Worm (Caenorhabditis elegans): ENCODE data around the gene cpz-2.
A peak's percentile ranks its signal among the peaks of the same experiment; 100 is the strongest.

Gene cpz-2

ce11 chrV:13375861-13376260 is 5.1 kb upstream of the cpz-2 start:
- peak; percentile 89 for TF ChIP-seq aha-1 (tag)
- peak; percentile 84 for TF ChIP-seq nhr-25 (tag; optimal IDR thresholded peaks at IDR 0.05; ENCODE audit: borderline replicate concordance, insufficient read depth)
- TF ChIP-seq Y5F2A.4 (GFP tag; optimal IDR thresholded peaks at IDR 0.05): no peak
- peak; percentile 17 for TF ChIP-seq mep-1 (tag; optimal IDR thresholded peaks at IDR 0.05)
- no peak for TF ChIP-seq ceh-32 (tag; optimal IDR thresholded peaks at IDR 0.05; ENCODE audit: poor library complexity)
- TF ChIP-seq mes-2 (tag; optimal IDR thresholded peaks at IDR 0.05; ENCODE audit: poor library complexity, severe bottlenecking): peak; percentile 18
- no peak for TF ChIP-seq lin-1 (GFP tag; IDR thresholded peaks at IDR 0.05)
- no peak for TF ChIP-seq nhr-237 (tag; optimal IDR thresholded peaks at IDR 0.05)
- no peak for TF ChIP-seq ZK546.5 (tag; optimal IDR thresholded peaks at IDR 0.05)

ce11 chrV:13377130-13377529 is 3.9 kb upstream of the cpz-2 start:
- TF ChIP-seq nhr-77 (tag; optimal IDR thresholded peaks at IDR 0.05) (peak; percentile 79), hlh-11 (tag; optimal IDR thresholded peaks at IDR 0.05) (peak; percentile 85), tag-97 (GFP tag; IDR thresholded peaks at IDR 0.05) (no peak), nhr-102 (tag; optimal IDR thresholded peaks at IDR 0.05) (peak; percentile 52), dve-1 (tag; optimal IDR thresholded peaks at IDR 0.05; ENCODE audit: insufficient read depth) (peak; percentile 97), nhr-6 (tag; optimal IDR thresholded peaks at IDR 0.05) (peak; percentile 65), ztf-7 (tag; optimal IDR thresholded peaks at IDR 0.05) (no peak), dmd-6 (GFP tag; IDR thresholded peaks at IDR 0.05) (peak; percentile 89), php-3 (GFP tag; IDR thresholded peaks at IDR 0.05) (peak; percentile 71), egl-27 (tag; optimal IDR thresholded peaks at IDR 0.05) (no peak), madf-9 (GFP tag; conservative IDR thresholded peaks at IDR 0.05) (no peak), T26A8.4 (GFP tag; IDR thresholded peaks at IDR 0.05) (no peak), duxl-1 (tag; optimal IDR thresholded peaks at IDR 0.05; ENCODE audit: poor library complexity) (no peak), cey-2 (tag; optimal IDR thresholded peaks at IDR 0.05; ENCODE audit: borderline replicate concordance, insufficient read depth) (peak; percentile 50), saeg-2 (GFP tag; IDR thresholded peaks at IDR 0.05) (0 out of 2 replicates have a peak, but pooled peaks have one; percentile 20), dpl-1 (GFP tag; optimal IDR thresholded peaks at IDR 0.05) (no peak), hlh-30 (tag; optimal IDR thresholded peaks at IDR 0.05; ENCODE audit: insufficient read depth) (peak; percentile 69), ceh-20 (GFP tag; IDR thresholded peaks at IDR 0.05) (no peak), F10B5.3 (tag; optimal IDR thresholded peaks at IDR 0.05) (no peak), nhr-28 (tag; optimal IDR thresholded peaks at IDR 0.05) (peak; percentile 62), ceh-82 (tag; optimal IDR thresholded peaks at IDR 0.05) (no peak), nhr-41 (GFP tag; IDR thresholded peaks at IDR 0.05) (0 out of 2 replicates have a peak, but pooled peaks have one; percentile 13), tra-1 (GFP tag; IDR thresholded peaks at IDR 0.05) (0 out of 2 replicates have a peak, but pooled peaks have one; percentile 44), mdl-1 (tag; optimal IDR thresholded peaks at IDR 0.05) (peak in 1 of 2 experiments; percentile 26), lin-15B (tag; optimal IDR thresholded peaks at IDR 0.05) (no peak), mep-1 (tag; optimal IDR thresholded peaks at IDR 0.05) (peak; percentile 66), R02D3.7 (tag; optimal IDR thresholded peaks at IDR 0.05) (no peak), daf-16 (GFP tag; optimal IDR thresholded peaks at IDR 0.05) (peak in 1 of 2 experiments; percentile 38), daf-16 (tag; optimal IDR thresholded peaks at IDR 0.05) (peak; percentile 93), hif-1 (tag; optimal IDR thresholded peaks at IDR 0.05) (peak in 1 of 2 experiments; percentile 27), pqm-1 (tag; optimal IDR thresholded peaks at IDR 0.05) (peak; percentile 52), T20F7.1 (GFP tag; optimal IDR thresholded peaks at IDR 0.05) (peak; percentile 41), lsy-2 (tag; optimal IDR thresholded peaks at IDR 0.05) (peak in 1 of 2 experiments; percentile 26), mdt-29 (GFP tag; IDR thresholded peaks at IDR 0.05) (0 out of 2 replicates have a peak, but pooled peaks have one; percentile 10), nhr-48 (tag; optimal IDR thresholded peaks at IDR 0.05) (peak; percentile 13), mxl-3 (GFP tag; optimal IDR thresholded peaks at IDR 0.05) (no peak)

All from whole organism, L4 larva.